Worm (Caenorhabditis elegans): Measurements from ENCODE around the gene F10C5.3.

The F10C5.3 gene

ce11 chrIII:526824-527223 lies 43.2 kb downstream of the F10C5.3 start, which contains the start of gene T22F7.4:
TSS of gene T22F7.4 (minus strand) at chrIII:526924.
- TF ChIP-seq nhr-71 (tag; optimal IDR thresholded peaks at IDR 0.05) (no peak), sox-4 (tag; optimal IDR thresholded peaks at IDR 0.05) (no peak), egl-13 (tag; optimal IDR thresholded peaks at IDR 0.05) (no peak), sptf-1 (tag; optimal IDR thresholded peaks at IDR 0.05) (no peak), mab-9 (GFP tag; IDR thresholded peaks at IDR 0.05) (no peak), mep-1 (tag; optimal IDR thresholded peaks at IDR 0.05) (no peak), fos-1 (tag; optimal IDR thresholded peaks at IDR 0.05) (no peak), tbx-2 (tag; optimal IDR thresholded peaks at IDR 0.05) (no peak), egl-27 (tag; optimal IDR thresholded peaks at IDR 0.05) (no peak), nhr-28 (tag; optimal IDR thresholded peaks at IDR 0.05) (no peak), nhr-77 (tag; optimal IDR thresholded peaks at IDR 0.05) (no peak), snpc-4 (tag; optimal IDR thresholded peaks at IDR 0.05) (no peak), F16B12.6 (tag; optimal IDR thresholded peaks at IDR 0.05) (no peak), C16A3.4 (tag; optimal IDR thresholded peaks at IDR 0.05) (no peak), lin-39 (tag; optimal IDR thresholded peaks at IDR 0.05) (no peak), lin-14 (GFP tag; optimal IDR thresholded peaks at IDR 0.05) (no peak), aly-2 (tag; optimal IDR thresholded peaks at IDR 0.05) (no peak), nhr-20 (tag; optimal IDR thresholded peaks at IDR 0.05) (no peak), lin-13 (GFP tag; optimal IDR thresholded peaks at IDR 0.05) (no peak)

ce11 chrIII:530899-531298 lies 47.2 kb downstream of the F10C5.3 start:
- TF ChIP-seq tlp-1 (tag; optimal IDR thresholded peaks at IDR 0.05) (no peak), pax-3 (tag; optimal IDR thresholded peaks at IDR 0.05) (no peak), nhr-11 (tag; optimal IDR thresholded peaks at IDR 0.05) (no peak), pag-3 (tag; optimal IDR thresholded peaks at IDR 0.05; ENCODE audit: borderline replicate concordance, insufficient read depth) (no peak), fkh-4 (tag; optimal IDR thresholded peaks at IDR 0.05; ENCODE audit: borderline replicate concordance) (no peak), mab-9 (GFP tag; IDR thresholded peaks at IDR 0.05) (no peak), aly-2 (tag; optimal IDR thresholded peaks at IDR 0.05) (no peak), mep-1 (tag; optimal IDR thresholded peaks at IDR 0.05) (no peak), irx-1 (tag; optimal IDR thresholded peaks at IDR 0.05) (no peak), efl-1 (optimal IDR thresholded peaks at IDR 0.05) (no peak), efl-1 (GFP tag; optimal IDR thresholded peaks at IDR 0.05 in 1 of 2) (peak in 1 of 2 experiments; percentile 40), elt-2 (tag; optimal IDR thresholded peaks at IDR 0.05) (peak; percentile 26), dsc-1 (tag; optimal IDR thresholded peaks at IDR 0.05) (peak; percentile 46), nhr-19 (GFP tag; conservative IDR thresholded peaks at IDR 0.05) (no peak), egl-27 (tag; optimal IDR thresholded peaks at IDR 0.05) (no peak), nhr-77 (tag; optimal IDR thresholded peaks at IDR 0.05) (no peak)

- no peak for TF ChIP-seq ces-1 (GFP tag; optimal IDR thresholded peaks at IDR 0.05)
- TF ChIP-seq zag-1 (tag; optimal IDR thresholded peaks at IDR 0.05), result no peak
- TF ChIP-seq nhr-84 (tag; optimal IDR thresholded peaks at IDR 0.05), result no peak
- peak; percentile 22 for TF ChIP-seq pax-3 (tag; optimal IDR thresholded peaks at IDR 0.05)
- peak; percentile 68 for TF ChIP-seq dsc-1 (tag; optimal IDR thresholded peaks at IDR 0.05)
Measured at ce11 chrIII:532152-532551, 48.5 kb downstream of the F10C5.3 start.

Measured in whole organism, L1 larva.